Worm (Caenorhabditis elegans): ENCODE measurements around the gene mfsd-12.

ce11 chrX:4635643-4636042 lies 32.2 kb upstream of the mfsd-12 start:
- TF ChIP-seq npax-4 (tag; optimal IDR thresholded peaks at IDR 0.05): no peak
- TF ChIP-seq fkh-10 (GFP tag; optimal IDR thresholded peaks at IDR 0.05): no peak
- TF ChIP-seq K02D7.2 (tag; optimal IDR thresholded peaks at IDR 0.05): no peak
- no peak for TF ChIP-seq madf-2 (tag; optimal IDR thresholded peaks at IDR 0.05)
- no peak for TF ChIP-seq pha-4 (tag; optimal IDR thresholded peaks at IDR 0.05)
- no peak for TF ChIP-seq unc-86 (tag; optimal IDR thresholded peaks at IDR 0.05)
- peak; percentile 68 for TF ChIP-seq unc-55 (GFP tag; optimal IDR thresholded peaks at IDR 0.05)
